Worm (Caenorhabditis elegans): ENCODE results near the gene his-5.
A peak's percentile ranks its signal among the peaks of the same experiment; 100 is the strongest.

his-5 gene

ce11 chrV:8500348-8500747 is 34.7 kb upstream of the his-5 start (continued):
- TF ChIP-seq alr-1 (tag; optimal IDR thresholded peaks at IDR 0.05) = no peak
- no peak for TF ChIP-seq elt-1 (tag; optimal IDR thresholded peaks at IDR 0.05)
- peak; percentile 99 for TF ChIP-seq sma-9 (GFP tag; optimal IDR thresholded peaks at IDR 0.05)
- TF ChIP-seq sma-9 (tag; optimal IDR thresholded peaks at IDR 0.05) = no peak
- TF ChIP-seq lin-13 (GFP tag; optimal IDR thresholded peaks at IDR 0.05) = peak; percentile 87
- peak; percentile 37 for TF ChIP-seq dmd-4 (tag; optimal IDR thresholded peaks at IDR 0.05)
- TF ChIP-seq nhr-21 (tag; optimal IDR thresholded peaks at IDR 0.05) = peak; percentile 91
- TF ChIP-seq unc-62 (GFP tag; optimal IDR thresholded peaks at IDR 0.05) = peak; percentile 73
- peak; percentile 40 for TF ChIP-seq nhr-12 (tag; optimal IDR thresholded peaks at IDR 0.05)
- peak; percentile 89 for TF ChIP-seq gmeb-1 (tag; optimal IDR thresholded peaks at IDR 0.05)
- peak; percentile 92 for TF ChIP-seq sma-3 (GFP tag; optimal IDR thresholded peaks at IDR 0.05)
- TF ChIP-seq ztf-11 (tag; optimal IDR thresholded peaks at IDR 0.05) = peak; percentile 45
- peak; percentile 85 for TF ChIP-seq ceh-82 (tag; optimal IDR thresholded peaks at IDR 0.05)
- peak; percentile 90 for TF ChIP-seq egl-27 (tag; optimal IDR thresholded peaks at IDR 0.05)
- peak; percentile 84 for TF ChIP-seq lin-11 (tag; optimal IDR thresholded peaks at IDR 0.05)
- TF ChIP-seq nhr-237 (tag; optimal IDR thresholded peaks at IDR 0.05) = peak; percentile 63
- peak; percentile 95 for TF ChIP-seq F13H6.1 (tag; optimal IDR thresholded peaks at IDR 0.05)

ce11 chrV:8507324-8507723 is 27.7 kb upstream of the his-5 start, which contains the start of gene ZK994.6:
ZK994.6 (minus strand) TSS chrV:8507424.
- TF ChIP-seq Y55F3AM.14 (GFP tag; optimal IDR thresholded peaks at IDR 0.05) (no peak), alr-1 (tag; optimal IDR thresholded peaks at IDR 0.05) (no peak), snpc-4 (tag; optimal IDR thresholded peaks at IDR 0.05) (no peak), elt-3 (tag; optimal IDR thresholded peaks at IDR 0.05) (no peak), lin-39 (tag; optimal IDR thresholded peaks at IDR 0.05) (no peak), nhr-21 (tag; optimal IDR thresholded peaks at IDR 0.05) (no peak), elt-1 (tag; optimal IDR thresholded peaks at IDR 0.05) (no peak), aly-2 (tag; optimal IDR thresholded peaks at IDR 0.05) (no peak), F13H6.1 (tag; optimal IDR thresholded peaks at IDR 0.05) (no peak)

ce11 chrV:8513361-8513760 is 21.7 kb upstream of the his-5 start, which contains the start of gene F45F2.9:
F45F2.9 (minus strand) TSS chrV:8513461.
- no peak for TF ChIP-seq nhr-237 (tag; optimal IDR thresholded peaks at IDR 0.05)
- no peak for TF ChIP-seq nhr-21 (tag; optimal IDR thresholded peaks at IDR 0.05)
- no peak for TF ChIP-seq F13H6.1 (tag; optimal IDR thresholded peaks at IDR 0.05)
- TF ChIP-seq nhr-10 (tag; optimal IDR thresholded peaks at IDR 0.05) = no peak
- no peak for TF ChIP-seq ztf-1 (GFP tag; conservative IDR thresholded peaks at IDR 0.05)
- TF ChIP-seq egl-27 (tag; optimal IDR thresholded peaks at IDR 0.05) = no peak
- TF ChIP-seq C34F6.9 (tag; optimal IDR thresholded peaks at IDR 0.05) = no peak
- TF ChIP-seq nhr-12 (tag; optimal IDR thresholded peaks at IDR 0.05) = no peak
- TF ChIP-seq nhr-25 (tag; optimal IDR thresholded peaks at IDR 0.05) = no peak
- no peak for TF ChIP-seq sma-3 (GFP tag; optimal IDR thresholded peaks at IDR 0.05)
- no peak for TF ChIP-seq ceh-16 (tag; optimal IDR thresholded peaks at IDR 0.05)
- no peak for TF ChIP-seq sem-4 (tag; optimal IDR thresholded peaks at IDR 0.05)
- no peak for TF ChIP-seq ceh-82 (tag; optimal IDR thresholded peaks at IDR 0.05)
- no peak for TF ChIP-seq fos-1 (tag; optimal IDR thresholded peaks at IDR 0.05)
- TF ChIP-seq ZK546.5 (tag; optimal IDR thresholded peaks at IDR 0.05) = no peak
- no peak for TF ChIP-seq dmd-4 (tag; optimal IDR thresholded peaks at IDR 0.05)
- no peak for TF ChIP-seq ztf-4 (tag; optimal IDR thresholded peaks at IDR 0.05)
- no peak for TF ChIP-seq ama-1 (optimal IDR thresholded peaks at IDR 0.05)

ce11 chrV:8516426-8516825 is 18.6 kb upstream of the his-5 start:
- no peak for TF ChIP-seq lsy-2 (tag; optimal IDR thresholded peaks at IDR 0.05)
- TF ChIP-seq nhr-6 (tag; optimal IDR thresholded peaks at IDR 0.05) = no peak
- TF ChIP-seq ZK546.5 (tag; optimal IDR thresholded peaks at IDR 0.05) = no peak
- TF ChIP-seq peb-1 (tag; optimal IDR thresholded peaks at IDR 0.05) = no peak
- TF ChIP-seq alr-1 (tag; optimal IDR thresholded peaks at IDR 0.05) = no peak
- TF ChIP-seq nhr-12 (tag; optimal IDR thresholded peaks at IDR 0.05) = no peak
- no peak for TF ChIP-seq Y55F3AM.14 (GFP tag; optimal IDR thresholded peaks at IDR 0.05)
- TF ChIP-seq mdl-1 (tag; optimal IDR thresholded peaks at IDR 0.05) = no peak
- TF ChIP-seq ama-1 (optimal IDR thresholded peaks at IDR 0.05) = no peak
- no peak for TF ChIP-seq lin-13 (GFP tag; optimal IDR thresholded peaks at IDR 0.05)
- no peak for TF ChIP-seq zag-1 (tag; optimal IDR thresholded peaks at IDR 0.05)
- no peak for TF ChIP-seq blmp-1 (tag; optimal IDR thresholded peaks at IDR 0.05; ENCODE audit: insufficient read depth)
- no peak for TF ChIP-seq sem-4 (tag; optimal IDR thresholded peaks at IDR 0.05)
- TF ChIP-seq unc-62 (GFP tag; optimal IDR thresholded peaks at IDR 0.05) = no peak
- TF ChIP-seq nhr-10 (tag; optimal IDR thresholded peaks at IDR 0.05) = no peak

Data from whole organism, L2 larva.